Worm (Caenorhabditis elegans) whole organism, L1 larva: Measurements from ENCODE around the gene noa-1.

Source experiments
- F16B12.6 ChIP-seq: fragments of 150-350 bp; optimal IDR thresholded peaks from 2 replicates; lab custom pipeline; 2014; ENCODE audit warnings: missing biosample characterization, missing genetic modification characterization
- ama-1 ChIP-seq: fragments of 150-350 bp; optimal IDR thresholded peaks from 2 replicates; lab custom pipeline; 2014
- fos-1 ChIP-seq: fragments of 150-350 bp; optimal IDR thresholded peaks from 2 replicates; lab custom pipeline; 2014; ENCODE audit warnings: missing biosample characterization, missing genetic modification characterization
- hpl-2 ChIP-seq: fragments of 150-350 bp; optimal IDR thresholded peaks from 2 replicates; lab custom pipeline; 2014; ENCODE audit warnings: missing biosample characterization, missing genetic modification reagents, missing genetic modification characterization
- jun-1 ChIP-seq: fragments of 150-350 bp; optimal IDR thresholded peaks from 2 replicates; lab custom pipeline; 2014; ENCODE audit warnings: missing biosample characterization, missing genetic modification reagents, missing genetic modification characterization
- lin-13 ChIP-seq: fragments of 150-350 bp; optimal IDR thresholded peaks from 2 replicates; lab custom pipeline; 2014; ENCODE audit warnings: missing biosample characterization, missing genetic modification reagents, missing genetic modification characterization
- lin-35 ChIP-seq, 2 experiments: fragments of 150-350 bp; optimal IDR thresholded peaks; 2 replicates each; lab custom pipeline; 2014; ENCODE audit warnings: missing biosample characterization in 2 of 2, missing genetic modification characterization in 2 of 2, missing genetic modification reagents in 2 of 2
- lin-39 ChIP-seq: fragments of 150-350 bp; optimal IDR thresholded peaks from 2 replicates; lab custom pipeline; 2014; ENCODE audit warnings: missing biosample characterization, missing genetic modification reagents, missing genetic modification characterization
- nhr-11 ChIP-seq: fragments of 150-350 bp; optimal IDR thresholded peaks from 2 replicates; lab custom pipeline; 2014; ENCODE audit warnings: missing biosample characterization, missing genetic modification characterization
- nhr-28 ChIP-seq: fragments of 150-350 bp; optimal IDR thresholded peaks from 2 replicates; lab custom pipeline; 2014; ENCODE audit warnings: missing biosample characterization, missing genetic modification characterization
- snpc-4 ChIP-seq: fragments of 150-350 bp; optimal IDR thresholded peaks from 2 replicates; lab custom pipeline; 2014; ENCODE audit warnings: missing biosample characterization, missing genetic modification characterization
- unc-130 ChIP-seq: fragments of 150-350 bp; optimal IDR thresholded peaks from 2 replicates; lab custom pipeline; 2017; ENCODE audit warnings: missing biosample characterization, missing genetic modification characterization, inconsistent platforms

DNA sequence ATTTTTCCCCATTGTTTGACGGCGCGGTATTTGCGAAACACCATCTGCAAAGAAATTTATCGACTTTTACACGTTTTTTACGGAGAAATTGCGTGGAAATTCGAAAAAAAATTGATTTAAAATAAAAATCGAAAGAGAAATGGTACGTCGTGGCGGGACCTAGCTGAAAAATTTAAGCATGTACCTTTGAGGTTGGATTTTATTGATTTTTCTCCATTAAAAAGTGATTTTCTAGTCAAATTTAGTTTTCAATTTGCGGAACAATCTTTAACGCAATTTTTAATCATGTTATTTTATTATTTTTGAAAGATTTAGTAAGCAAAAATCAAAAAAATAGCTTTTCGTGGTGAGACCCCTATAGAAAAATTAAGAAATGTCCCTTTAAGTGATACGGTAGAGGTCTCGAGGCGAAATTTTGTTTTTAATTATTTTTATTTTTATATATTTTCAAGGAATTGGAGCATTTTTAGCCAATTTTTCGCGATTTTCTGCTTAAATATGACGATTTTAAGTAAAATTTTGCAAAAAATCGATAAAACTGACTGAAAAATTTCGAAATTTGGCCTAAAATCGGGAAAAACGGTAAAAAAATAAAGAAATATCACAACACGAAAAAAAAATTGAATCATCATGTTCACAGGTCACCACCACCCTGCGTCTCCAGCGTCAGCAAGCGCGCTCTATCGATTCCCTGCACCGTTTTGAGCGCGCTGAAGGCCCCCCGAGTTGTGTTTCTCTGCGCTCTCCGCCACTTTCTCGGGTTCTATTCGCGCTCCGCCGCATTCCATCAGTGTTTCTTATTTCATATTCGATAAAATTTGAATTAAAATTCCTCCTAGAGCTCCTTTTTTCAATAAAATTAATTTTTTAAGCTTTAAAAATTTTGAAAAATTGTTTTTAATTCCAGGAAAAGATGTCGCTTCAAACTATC is 34.4 kb upstream of the noa-1 start, which contains the start of the genes mrpl-37 and lin-38:
- TF ChIP-seq unc-130 = peak; percentile 60
- TF ChIP-seq lin-13 (GFP tag; lab: Kevin White, UChicago) = peak; percentile 65
- peak; percentile 48 for TF ChIP-seq snpc-4
- no peak for TF ChIP-seq lin-39 (tag; lab: Kevin White, UChicago)
- TF ChIP-seq fos-1 (tag; lab: Kevin White, UChicago) = no peak
- TF ChIP-seq F16B12.6 (tag; lab: Kevin White, UChicago) = peak; percentile 63
- TF ChIP-seq ama-1 = no peak
- TF ChIP-seq lin-35 (GFP tag; optimal IDR thresholded peaks at IDR 0.05; lab: Kevin White, UChicago) = peak; percentile 80 to 83
- peak; percentile 28 for TF ChIP-seq jun-1 (tag; lab: Kevin White, UChicago)
- no peak for TF ChIP-seq hpl-2
- no peak for TF ChIP-seq nhr-11 (tag; lab: Kevin White, UChicago)
- no peak for TF ChIP-seq nhr-28 (tag; lab: Kevin White, UChicago)
